Worm (Caenorhabditis elegans): Measurements from ENCODE around the gene aak-2.

The aak-2 gene

ce11 chrX:16798621-16799020 lies 2.7 kb downstream of the aak-2 start:
- no peak for TF ChIP-seq snu-23 (GFP tag; optimal IDR thresholded peaks at IDR 0.05)
- no peak for TF ChIP-seq nhr-84 (tag; optimal IDR thresholded peaks at IDR 0.05)
- TF ChIP-seq ces-1 (GFP tag; optimal IDR thresholded peaks at IDR 0.05), result no peak
- peak; percentile 13 for TF ChIP-seq lin-13 (GFP tag; optimal IDR thresholded peaks at IDR 0.05)
- peak; percentile 28 for TF ChIP-seq ama-1 (optimal IDR thresholded peaks at IDR 0.05)
- TF ChIP-seq elt-2 (tag; optimal IDR thresholded peaks at IDR 0.05), result peak; percentile 62
- no peak for TF ChIP-seq ets-5 (GFP tag; IDR thresholded peaks at IDR 0.05)
- TF ChIP-seq F16B12.6 (tag; optimal IDR thresholded peaks at IDR 0.05), result no peak
- peak in 1 of 2 experiments; percentile 34 for TF ChIP-seq lin-35 (GFP tag; optimal IDR thresholded peaks at IDR 0.05)
- peak; percentile 2 for TF ChIP-seq C16A3.4 (tag; optimal IDR thresholded peaks at IDR 0.05)
- no peak for TF ChIP-seq fkh-8 (tag; optimal IDR thresholded peaks at IDR 0.05)
- no peak for TF ChIP-seq nhr-47 (tag; optimal IDR thresholded peaks at IDR 0.05)
- TF ChIP-seq nhr-85 (tag), result peak; percentile 78
- no peak for TF ChIP-seq C04F5.9 (tag; optimal IDR thresholded peaks at IDR 0.05)

ce11 chrX:16799065-16799663 lies 3.3 kb downstream of the aak-2 start:
- TF ChIP-seq F16B12.6 (tag; optimal IDR thresholded peaks at IDR 0.05), result no peak
- no peak for TF ChIP-seq ztf-11 (tag; optimal IDR thresholded peaks at IDR 0.05)
- peak in 2 of 6 experiments; percentile 29 to 33 for TF ChIP-seq elt-3 (tag; optimal IDR thresholded peaks at IDR 0.05)
- no peak for TF ChIP-seq sox-4 (tag; optimal IDR thresholded peaks at IDR 0.05)
- TF ChIP-seq unc-130 (tag; optimal IDR thresholded peaks at IDR 0.05), result no peak
- TF ChIP-seq fkh-8 (tag; optimal IDR thresholded peaks at IDR 0.05), result peak; percentile 12
- peak; percentile 4 for TF ChIP-seq C16A3.4 (tag; optimal IDR thresholded peaks at IDR 0.05)
- peak; percentile 58 for TF ChIP-seq nhr-47 (tag; optimal IDR thresholded peaks at IDR 0.05)
- TF ChIP-seq tlp-1 (tag; optimal IDR thresholded peaks at IDR 0.05), result no peak
- no peak for TF ChIP-seq aha-1 (tag; optimal IDR thresholded peaks at IDR 0.05)
- TF ChIP-seq lir-3 (tag; optimal IDR thresholded peaks at IDR 0.05; ENCODE audit: poor library complexity), result no peak
- TF ChIP-seq ztf-4 (tag; optimal IDR thresholded peaks at IDR 0.05), result peak; percentile 35
- peak; percentile 64 for TF ChIP-seq tbx-2 (tag; optimal IDR thresholded peaks at IDR 0.05)
- no peak for TF ChIP-seq Y116A8C.19 (tag; optimal IDR thresholded peaks at IDR 0.05; ENCODE audit: borderline replicate concordance)
- peak; percentile 82 for TF ChIP-seq blmp-1 (tag; optimal IDR thresholded peaks at IDR 0.05)
- TF ChIP-seq nhr-28 (tag; optimal IDR thresholded peaks at IDR 0.05), result no peak
- TF ChIP-seq dsc-1 (tag; optimal IDR thresholded peaks at IDR 0.05), result peak; percentile 31
- no peak for TF ChIP-seq sptf-1 (tag; optimal IDR thresholded peaks at IDR 0.05)
- TF ChIP-seq ces-1 (GFP tag; optimal IDR thresholded peaks at IDR 0.05), result no peak
- TF ChIP-seq zip-4 (GFP tag; optimal IDR thresholded peaks at IDR 0.05), result peak; percentile 10
- no peak for TF ChIP-seq alr-1 (tag; optimal IDR thresholded peaks at IDR 0.05; ENCODE audit: borderline replicate concordance)
- peak; percentile 40 for TF ChIP-seq fkh-10 (GFP tag; optimal IDR thresholded peaks at IDR 0.05)
- TF ChIP-seq ceh-90 (tag; optimal IDR thresholded peaks at IDR 0.05), result no peak
- TF ChIP-seq lin-15B (tag; optimal IDR thresholded peaks at IDR 0.05), result no peak
- peak; percentile 91 for TF ChIP-seq mep-1 (tag; optimal IDR thresholded peaks at IDR 0.05)
- TF ChIP-seq pqm-1 (tag; optimal IDR thresholded peaks at IDR 0.05), result no peak
- peak; percentile 78 for TF ChIP-seq snu-23 (GFP tag; optimal IDR thresholded peaks at IDR 0.05)
- no peak for TF ChIP-seq unc-62 (GFP tag; optimal IDR thresholded peaks at IDR 0.05)
- TF ChIP-seq unc-30 (tag; optimal IDR thresholded peaks at IDR 0.05), result no peak
- no peak for TF ChIP-seq fos-1 (tag; optimal IDR thresholded peaks at IDR 0.05)
- no peak for TF ChIP-seq jun-1 (tag; optimal IDR thresholded peaks at IDR 0.05)
- TF ChIP-seq vab-15 (tag; optimal IDR thresholded peaks at IDR 0.05), result no peak
- peak; percentile 3 for TF ChIP-seq xbp-1 (tag; optimal IDR thresholded peaks at IDR 0.05)
- TF ChIP-seq rnt-1 (tag; optimal IDR thresholded peaks at IDR 0.05), result peak; percentile 61
- no peak for TF ChIP-seq C34B4.2 (tag; optimal IDR thresholded peaks at IDR 0.05)
- TF ChIP-seq snpc-4 (tag; optimal IDR thresholded peaks at IDR 0.05), result no peak
- peak; percentile 25 to 49 for TF ChIP-seq efl-1 (optimal IDR thresholded peaks at IDR 0.05)
- TF ChIP-seq efl-1 (GFP tag; optimal IDR thresholded peaks at IDR 0.05 in 1 of 2), result no peak
- no peak for TF ChIP-seq lin-39 (tag; optimal IDR thresholded peaks at IDR 0.05)
- peak; percentile 10 for TF ChIP-seq unc-86 (tag; optimal IDR thresholded peaks at IDR 0.05)
- TF ChIP-seq lsy-2 (tag; optimal IDR thresholded peaks at IDR 0.05), result peak; percentile 37 to 57
- TF ChIP-seq mdl-1 (tag; optimal IDR thresholded peaks at IDR 0.05), result peak in 1 of 2 experiments; percentile 52
- peak in 2 of 3 experiments; percentile 17 to 21 for TF ChIP-seq dpl-1 (GFP tag; optimal IDR thresholded peaks at IDR 0.05)
- TF ChIP-seq nhr-19 (GFP tag; conservative IDR thresholded peaks at IDR 0.05), result peak; percentile 36
